Worm (Caenorhabditis elegans) whole organism, L2 larva: ENCODE results near the gene arc-1.

ENCODE experiments used
- F13H6.1 ChIP-seq: sonication (generic microtip); optimal IDR thresholded peaks from 2 replicates; lab custom pipeline; 2016; ENCODE audit warnings: missing genetic modification characterization, missing compliant biosample characterization
- aly-2 ChIP-seq: fragments of 150-350 bp; optimal IDR thresholded peaks from 2 replicates; lab custom pipeline; 2014; ENCODE audit warnings: missing biosample characterization, missing genetic modification characterization
- ama-1 ChIP-seq: fragments of 150-350 bp; optimal IDR thresholded peaks from 2 replicates; lab custom pipeline; 2018; ENCODE audit warnings: inconsistent platforms
- lsy-2 ChIP-seq, 2 experiments: fragments of 150-350 bp in 1 of 2; sonication (generic microtip) in 1 of 2; optimal IDR thresholded peaks; 2 replicates each; lab custom pipeline; 2014 to 2017; ENCODE audit warnings: missing biosample characterization in 2 of 2, missing genetic modification characterization in 2 of 2
- mdl-1 ChIP-seq, 2 experiments: fragments of 150-350 bp in 1 of 2; sonication (generic microtip) in 1 of 2; optimal IDR thresholded peaks; 2 replicates each; lab custom pipeline; 2017; ENCODE audit warnings: missing biosample characterization in 2 of 2, missing genetic modification characterization in 2 of 2
- nhr-129 ChIP-seq: fragments of 150-350 bp; optimal IDR thresholded peaks from 2 replicates; lab custom pipeline; 2014; ENCODE audit warnings: missing biosample characterization, missing genetic modification characterization
- sma-9 ChIP-seq, 2 experiments: fragments of 150-350 bp in 1 of 2; sonication (generic microtip) in 1 of 2; optimal IDR thresholded peaks; 2 replicates each; lab custom pipeline; 2014 to 2016; ENCODE audit warnings: missing genetic modification characterization in 2 of 2, mild to moderate bottlenecking in 1 of 2, missing biosample characterization in 1 of 2, missing compliant biosample characterization in 1 of 2, missing genetic modification reagents in 1 of 2, moderate library complexity in 1 of 2
- unc-39 ChIP-seq: fragments of 150-350 bp; optimal IDR thresholded peaks from 2 replicates; lab custom pipeline; 2014; ENCODE audit warnings: missing biosample characterization, missing genetic modification characterization
- unc-62 ChIP-seq: fragments of 150-350 bp; optimal IDR thresholded peaks from 2 replicates; lab custom pipeline; 2014; ENCODE audit warnings: missing biosample characterization, missing genetic modification reagents, missing genetic modification characterization
- zag-1 ChIP-seq: fragments of 150-350 bp; optimal IDR thresholded peaks from 2 replicates; lab custom pipeline; 2014; ENCODE audit warnings: missing biosample characterization, missing genetic modification characterization

DNA sequence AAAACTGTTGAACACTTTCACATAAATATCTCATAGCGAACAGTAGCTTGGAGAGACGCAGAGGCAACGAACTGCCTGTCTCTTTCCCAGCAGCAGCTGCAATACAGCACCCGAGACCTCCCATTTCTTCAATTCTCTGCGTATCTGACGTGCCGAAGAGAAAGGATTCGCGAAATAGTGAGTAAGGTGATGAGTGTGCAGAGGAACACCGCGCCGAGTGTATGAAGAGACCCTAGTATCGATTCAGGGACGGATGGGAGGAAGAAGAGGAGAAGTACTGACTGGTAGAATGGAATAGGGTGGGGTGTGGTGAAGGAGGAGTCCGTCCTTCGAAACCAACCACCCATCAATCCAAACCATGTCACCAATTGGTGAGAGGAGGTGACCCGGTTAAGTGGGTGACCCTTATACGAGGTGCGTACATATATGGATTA lies 28.6 kb upstream of the arc-1 start:
- TF ChIP-seq unc-62 (GFP tag; lab: Kevin White, UChicago): no peak
- peak; percentile 81 for TF ChIP-seq F13H6.1 (tag; lab: Kevin White, UChicago)
- peak; percentile 76 for TF ChIP-seq ama-1 (lab: Kevin White, UChicago)
- TF ChIP-seq aly-2 (tag; lab: Kevin White, UChicago): no peak
- TF ChIP-seq mdl-1 (tag; optimal IDR thresholded peaks at IDR 0.05; lab: Kevin White, UChicago): peak in 1 of 2 experiments; percentile 39
- peak; percentile 94 for TF ChIP-seq nhr-129 (tag; lab: Kevin White, UChicago)
- peak; percentile 32 to 74 for TF ChIP-seq lsy-2 (tag; optimal IDR thresholded peaks at IDR 0.05; lab: Kevin White, UChicago)
- peak; percentile 76 for TF ChIP-seq sma-9 (GFP tag; optimal IDR thresholded peaks at IDR 0.05; lab: Kevin White, UChicago)
- TF ChIP-seq sma-9 (tag; optimal IDR thresholded peaks at IDR 0.05; lab: Kevin White, UChicago): no peak
- no peak for TF ChIP-seq zag-1 (tag; lab: Kevin White, UChicago)
- TF ChIP-seq unc-39 (tag; lab: Kevin White, UChicago): no peak
